Fruit fly (Drosophila melanogaster) whole organism, prepupa: Measurements from ENCODE around the gene dnc.

Source experiments
- CG11902 ChIP-seq: fragments of 200-800 bp; sonication (Bioruptor generic); optimal IDR thresholded peaks from 3 replicates; lab custom pipeline; 2016; ENCODE audit warnings: missing biosample characterization, missing genetic modification characterization
- CG15336 ChIP-seq: fragments of 200-800 bp; sonication (Bioruptor generic); IDR thresholded peaks from 2 replicates; pipeline ENCODE4 v1.3.6; 2022; ENCODE audit warnings: missing biosample characterization, missing genetic modification characterization
- CG1621 ChIP-seq: fragments of 200-800 bp; sonication (Bioruptor generic); optimal IDR thresholded peaks from 3 replicates; lab custom pipeline; 2018; ENCODE audit warnings: missing biosample characterization, mild to moderate bottlenecking, missing genetic modification characterization
- CG31627 ChIP-seq: fragments of 200-800 bp; sonication (Bioruptor generic); optimal IDR thresholded peaks from 3 replicates; lab custom pipeline; 2016; ENCODE audit warnings: missing biosample characterization, missing genetic modification characterization
- CG34406 ChIP-seq: fragments of 200-800 bp; sonication (Bioruptor generic); optimal IDR thresholded peaks from 3 replicates; lab custom pipeline; 2016; ENCODE audit warnings: missing biosample characterization, missing genetic modification characterization
- CG4318 ChIP-seq: fragments of 200-800 bp; sonication (Bioruptor generic); optimal IDR thresholded peaks from 3 replicates; lab custom pipeline; 2017; ENCODE audit warnings: missing biosample characterization, mild to moderate bottlenecking, missing genetic modification characterization
- CG6163 ChIP-seq: fragments of 200-800 bp; sonication (Bioruptor generic); IDR thresholded peaks from 3 replicates; pipeline ENCODE4 v1.3.6; 2022; ENCODE audit warnings: missing biosample characterization, missing genetic modification characterization
- CG6792 ChIP-seq: fragments of 200-800 bp; sonication (Bioruptor generic); optimal IDR thresholded peaks from 3 replicates; lab custom pipeline; 2016; ENCODE audit warnings: missing biosample characterization, missing genetic modification characterization
- CG6808 ChIP-seq: fragments of 200-800 bp; sonication (Bioruptor generic); optimal IDR thresholded peaks from 3 replicates; lab custom pipeline; 2017; ENCODE audit warnings: missing biosample characterization, missing genetic modification characterization, mild to moderate bottlenecking, moderate library complexity, missing genetic modification reagents
- CG8319 ChIP-seq: fragments of 200-800 bp; sonication (Bioruptor generic); optimal IDR thresholded peaks from 3 replicates; lab custom pipeline; 2016; ENCODE audit warnings: missing biosample characterization, missing genetic modification characterization
- CG9139 ChIP-seq: fragments of 200-800 bp; sonication (Bioruptor generic); optimal IDR thresholded peaks from 3 replicates; lab custom pipeline; 2017; ENCODE audit warnings: missing biosample characterization, mild to moderate bottlenecking, missing genetic modification characterization
- Eip78C ChIP-seq: fragments of 200-800 bp; sonication (Bioruptor generic); peaks from one replicate; lab custom pipeline; 2016; ENCODE audit warnings: missing biosample characterization, missing genetic modification characterization
- Ets96B ChIP-seq: fragments of 200-800 bp; optimal IDR thresholded peaks from 2 replicates; lab custom pipeline; 2019; ENCODE audit warnings: missing biosample characterization, mild to moderate bottlenecking, missing genetic modification characterization, moderate library complexity
- Hr39 ChIP-seq: fragments of 200-800 bp; sonication (Bioruptor generic); optimal IDR thresholded peaks from 2 replicates; lab custom pipeline; 2016; ENCODE audit warnings: missing biosample characterization, missing genetic modification characterization
- Lpt ChIP-seq: fragments of 200-800 bp; sonication (Bioruptor generic); optimal IDR thresholded peaks from 3 replicates; lab custom pipeline; 2016; ENCODE audit warnings: missing biosample characterization, missing genetic modification characterization
- OdsH ChIP-seq: fragments of 200-800 bp; sonication (Bioruptor generic); optimal IDR thresholded peaks from 3 replicates; lab custom pipeline; 2016; ENCODE audit warnings: missing biosample characterization, missing genetic modification characterization
- Smox ChIP-seq: fragments of 200-800 bp; sonication (Bioruptor generic); optimal IDR thresholded peaks from 3 replicates; lab custom pipeline; 2016; ENCODE audit warnings: missing biosample characterization, missing genetic modification characterization
- Sox102F ChIP-seq: fragments of 200-800 bp; sonication (Bioruptor generic); optimal IDR thresholded peaks from 2 replicates; lab custom pipeline; 2016; ENCODE audit warnings: missing biosample characterization, mild to moderate bottlenecking, missing genetic modification characterization
- cyc ChIP-seq: fragments of 200-800 bp; sonication (Bioruptor generic); optimal IDR thresholded peaks from 3 replicates; lab custom pipeline; 2016; ENCODE audit warnings: missing biosample characterization, missing genetic modification characterization
- dac ChIP-seq: fragments of 200-800 bp; sonication (Bioruptor generic); optimal IDR thresholded peaks from 2 replicates; lab custom pipeline; 2017; ENCODE audit warnings: missing biosample characterization, mild to moderate bottlenecking, missing genetic modification characterization
- dsx ChIP-seq: fragments of 200-800 bp; optimal IDR thresholded peaks from 3 replicates; lab custom pipeline; 2019; ENCODE audit warnings: missing biosample characterization, mild to moderate bottlenecking, missing genetic modification characterization, moderate library complexity; ENCODE audit not compliant: poor library complexity, severe bottlenecking
- eg ChIP-seq: fragments of 200-800 bp; sonication (Bioruptor generic); IDR thresholded peaks from 3 replicates; pipeline ENCODE4 v1.3.6; 2022; ENCODE audit warnings: missing biosample characterization, missing genetic modification characterization
- fd59A ChIP-seq: fragments of 200-800 bp; sonication (Bioruptor generic); optimal IDR thresholded peaks from 2 replicates; lab custom pipeline; 2017; ENCODE audit warnings: missing biosample characterization, mild to moderate bottlenecking, missing genetic modification characterization, missing genetic modification reagents
- fd85E ChIP-seq: fragments of 200-800 bp; sonication (Bioruptor generic); optimal IDR thresholded peaks from 3 replicates; lab custom pipeline; 2016; ENCODE audit warnings: missing biosample characterization, missing genetic modification characterization
- lz ChIP-seq: fragments of 200-800 bp; sonication (Bioruptor generic); optimal IDR thresholded peaks from 3 replicates; lab custom pipeline; 2016; ENCODE audit warnings: missing biosample characterization, missing genetic modification characterization
- net ChIP-seq: fragments of 200-800 bp; sonication (Bioruptor generic); optimal IDR thresholded peaks from 3 replicates; lab custom pipeline; 2016; ENCODE audit warnings: missing biosample characterization, missing genetic modification characterization
- salr ChIP-seq, 2 experiments: fragments of 200-800 bp; sonication (Bioruptor generic); optimal IDR thresholded peaks; 3 replicates each; lab custom pipeline; 2016 to 2018; ENCODE audit warnings: missing biosample characterization in 2 of 2, missing genetic modification characterization in 2 of 2, mild to moderate bottlenecking in 1 of 2
- spab ChIP-seq: fragments of 200-800 bp; sonication (Bioruptor generic); optimal IDR thresholded peaks from 2 replicates; lab custom pipeline; 2017; ENCODE audit warnings: missing biosample characterization, mild to moderate bottlenecking, missing genetic modification characterization, missing genetic modification reagents
- ss ChIP-seq, 2 experiments: fragments of 200-800 bp; sonication (Bioruptor generic); optimal IDR thresholded peaks; 2 replicates in 1 of 2; 3 replicates in 1 of 2; lab custom pipeline; 2017 to 2018; ENCODE audit warnings: mild to moderate bottlenecking in 2 of 2, missing biosample characterization in 2 of 2, missing genetic modification characterization in 2 of 2, moderate library complexity in 1 of 2
- topi ChIP-seq: fragments of 200-800 bp; sonication (Bioruptor generic); optimal IDR thresholded peaks from 3 replicates; lab custom pipeline; 2016; ENCODE audit warnings: missing biosample characterization, missing genetic modification characterization

Gene dnc

DNA sequence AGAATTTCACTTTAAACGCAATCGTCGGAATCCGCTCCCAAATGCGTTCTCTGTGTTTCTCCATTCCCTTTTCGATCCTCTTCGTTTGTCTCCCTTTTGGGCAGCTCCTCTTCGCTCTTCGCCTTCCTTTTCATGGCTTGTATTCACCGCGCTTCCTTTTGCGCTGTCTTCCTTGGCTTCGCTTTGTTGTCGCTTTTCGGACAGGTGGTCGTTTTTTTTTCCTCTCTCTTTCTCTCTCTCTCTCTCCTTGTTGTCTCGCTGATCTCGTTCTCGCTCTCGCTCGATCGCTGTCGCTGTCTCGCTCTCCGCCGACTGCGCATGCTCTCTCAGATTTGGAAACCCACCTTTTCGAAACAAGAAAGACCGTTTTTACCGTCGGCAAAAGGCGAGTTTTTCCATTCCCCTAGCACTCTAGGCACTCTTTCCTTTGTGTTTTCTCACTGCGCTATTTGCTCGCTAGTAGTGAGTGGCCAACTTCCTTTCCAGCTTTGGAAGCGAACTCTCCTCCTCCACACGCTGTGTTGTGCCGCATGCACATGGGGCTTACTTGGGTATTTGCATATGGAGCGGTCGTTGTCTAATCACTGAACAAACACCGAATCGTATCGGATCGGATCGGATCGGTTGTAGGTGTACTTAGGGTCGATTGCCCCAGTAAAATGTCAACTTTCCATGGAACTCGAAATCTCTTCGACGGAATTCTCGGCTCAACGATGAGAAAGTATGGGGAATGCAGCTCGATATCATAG lies 39.7 kb upstream of the dnc start (continued):
- no peak for TF ChIP-seq dac (GFP tag; lab: Kevin White, UChicago)
- TF ChIP-seq OdsH (GFP tag; lab: Kevin White, UChicago) = no peak
- TF ChIP-seq eg (GFP tag; lab: Robert Waterston, UW) = 0 out of 3 replicates have a peak, but pooled peaks have one; percentile 33
- no peak for TF ChIP-seq Smox (GFP tag; lab: Kevin White, UChicago)
- no peak for TF ChIP-seq cyc (GFP tag; lab: Kevin White, UChicago)
- no peak for TF ChIP-seq fd85E (GFP tag; lab: Kevin White, UChicago)
- no peak for TF ChIP-seq CG8319 (GFP tag; lab: Kevin White, UChicago)
- no peak for TF ChIP-seq CG1621 (tag; lab: Kevin White, UChicago)
- TF ChIP-seq Hr39 (GFP tag; lab: Kevin White, UChicago) = no peak
- peak; percentile 30 for TF ChIP-seq net (GFP tag; lab: Kevin White, UChicago)
- TF ChIP-seq CG4318 (GFP tag; lab: Kevin White, UChicago) = no peak
- no peak for TF ChIP-seq topi (GFP tag; lab: Kevin White, UChicago)
- TF ChIP-seq, all 60 proteins: peak for 9

dm6 chrX:3137853-3138418 lies 38.3 kb upstream of the dnc start:
- TF ChIP-seq ss (GFP tag; optimal IDR thresholded peaks at IDR 0.05; lab: Kevin White, UChicago) = peak in 1 of 2 experiments; percentile 55
- no peak for TF ChIP-seq CG1621 (tag; lab: Kevin White, UChicago)

DNA sequence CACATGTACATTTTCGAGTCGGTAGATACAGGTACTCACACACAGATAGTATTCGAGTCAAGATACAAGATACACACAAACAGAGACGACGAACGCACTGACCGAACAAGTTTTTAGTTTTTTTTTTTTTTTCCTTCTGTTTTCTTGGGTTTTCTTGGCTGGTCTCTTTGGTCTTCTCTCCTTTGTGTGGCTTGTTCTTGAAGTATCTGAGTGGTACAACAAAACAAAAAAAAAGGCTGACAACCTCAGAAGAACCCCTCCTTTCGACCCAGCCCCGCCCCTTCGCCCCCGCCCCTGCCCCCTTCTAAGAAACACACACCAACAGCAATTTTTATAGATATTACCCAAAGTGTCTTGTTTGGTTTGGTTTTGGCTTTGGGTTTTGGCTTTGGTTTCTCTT lies 36.3 kb upstream of the dnc start:
- TF ChIP-seq CG15336 (GFP tag; lab: Robert Waterston, UW) = 0 out of 2 replicates have a peak, but pooled peaks have one; percentile 31
- TF ChIP-seq spab = peak; percentile 12
- TF ChIP-seq eg (GFP tag; lab: Robert Waterston, UW) = peak; percentile 33; the same call in 1 of the 3 replicates
- TF ChIP-seq CG6163 = peak; percentile 61; the same call in 2 of the 3 replicates
- TF ChIP-seq CG9139 (GFP tag; lab: Kevin White, UChicago) = peak; percentile 25
- no peak for TF ChIP-seq CG4318 (GFP tag; lab: Kevin White, UChicago)
- no peak for TF ChIP-seq Sox102F (GFP tag; lab: Kevin White, UChicago)
- no peak for TF ChIP-seq dac (GFP tag; lab: Kevin White, UChicago)
- no peak for TF ChIP-seq fd59A
- peak; percentile 11 for TF ChIP-seq Eip78C (GFP tag; lab: Kevin White, UChicago)
- peak; percentile 57 to 60 for TF ChIP-seq ss (GFP tag; optimal IDR thresholded peaks at IDR 0.05; lab: Kevin White, UChicago)
- TF ChIP-seq salr (GFP tag; optimal IDR thresholded peaks at IDR 0.05; lab: Kevin White, UChicago) = no peak
- TF ChIP-seq net (GFP tag; lab: Kevin White, UChicago) = no peak
- TF ChIP-seq fd85E (GFP tag; lab: Kevin White, UChicago) = no peak
- peak; percentile 30 for TF ChIP-seq CG6808
- TF ChIP-seq Ets96B = peak; percentile 24
- TF ChIP-seq CG6792 = no peak
- no peak for TF ChIP-seq lz (GFP tag; lab: Kevin White, UChicago)
- TF ChIP-seq CG34406 (GFP tag; lab: Kevin White, UChicago) = no peak
- no peak for TF ChIP-seq CG11902 (GFP tag; lab: Kevin White, UChicago)
- TF ChIP-seq CG31627 (GFP tag; lab: Kevin White, UChicago) = no peak
- peak; percentile 31 for TF ChIP-seq dsx (GFP tag; lab: Kevin White, UChicago)
- TF ChIP-seq Lpt = peak; percentile 29

- TF ChIP-seq dsx (GFP tag; lab: Kevin White, UChicago) (peak; percentile 61), CG6792 (no peak), Eip78C (GFP tag; lab: Kevin White, UChicago) (peak; percentile 4), fd59A (no peak), CG6163 (0 out of 3 replicates have a peak, but pooled peaks have one; percentile 8), dac (GFP tag; lab: Kevin White, UChicago) (no peak), salr (GFP tag; optimal IDR thresholded peaks at IDR 0.05; lab: Kevin White, UChicago) (no peak), net (GFP tag; lab: Kevin White, UChicago) (no peak), CG15336 (GFP tag; lab: Robert Waterston, UW) (no peak)
Measured at dm6 chrX:3140809-3141208, 35.4 kb upstream of the dnc start.
